Worm (Caenorhabditis elegans) whole organism, young adult: ENCODE measurements around the gene F07F6.7.

Source experiments
- B0336.3 ChIP-seq: fragments of 200-800 bp; sonication (Bioruptor generic); IDR thresholded peaks from 2 replicates; pipeline ENCODE4 v1.3.6; 2022; ENCODE audit warnings: missing genetic modification characterization, missing compliant biosample characterization
- F49E8.2 ChIP-seq: sonication (generic microtip); optimal IDR thresholded peaks from 3 replicates; lab custom pipeline; 2017; ENCODE audit warnings: missing genetic modification characterization, mild to moderate bottlenecking, missing compliant biosample characterization, antibody characterized with exemption, moderate library complexity; ENCODE audit not compliant: insufficient read depth
- F52B5.7 ChIP-seq: sonication (generic microtip); optimal IDR thresholded peaks from 2 replicates; lab custom pipeline; 2016; ENCODE audit warnings: mild to moderate bottlenecking, missing genetic modification characterization, missing compliant biosample characterization
- F57A8.1 ChIP-seq: fragments of 200-800 bp; sonication (Bioruptor generic); optimal IDR thresholded peaks from 2 replicates; lab custom pipeline; 2018; ENCODE audit warnings: mild to moderate bottlenecking, missing genetic modification characterization, moderate library complexity, missing compliant biosample characterization
- F57C9.4 ChIP-seq: sonication (generic microtip); optimal IDR thresholded peaks from 2 replicates; lab custom pipeline; 2017; ENCODE audit warnings: mild to moderate bottlenecking, missing genetic modification characterization, missing compliant biosample characterization
- K11D2.4 ChIP-seq: fragments of 200-800 bp; sonication (Bioruptor generic); IDR thresholded peaks from 2 replicates; pipeline ENCODE4 v1.3.6; 2022; ENCODE audit warnings: missing genetic modification reagents, missing genetic modification characterization, missing compliant biosample characterization
- T26A5.8 ChIP-seq: sonication (generic microtip); optimal IDR thresholded peaks from 2 replicates; lab custom pipeline; 2016; ENCODE audit warnings: missing genetic modification characterization, missing compliant biosample characterization
- ama-1 ChIP-seq, 3 experiments: fragments of 150-350 bp in 1 of 3; sonication (generic microtip) in 2 of 3; optimal IDR thresholded peaks; 2 replicates each; lab custom pipeline; 2014 to 2018; ENCODE audit warnings: missing biosample characterization in 2 of 3, missing genetic modification characterization in 2 of 3, missing genetic modification reagents in 2 of 3
- ceh-100 ChIP-seq: fragments of 200-800 bp; sonication (Bioruptor generic); IDR thresholded peaks from 2 replicates; pipeline ENCODE4 v1.3.6; 2022; ENCODE audit warnings: missing genetic modification reagents, missing genetic modification characterization, missing compliant biosample characterization
- snpc-4 ChIP-seq, 5 experiments: fragments of 150-350 bp in 1 of 5; sonication (generic microtip) in 4 of 5; optimal IDR thresholded peaks; 2 replicates each; lab custom pipeline; 2014 to 2018; ENCODE audit warnings: missing genetic modification characterization in 5 of 5, missing biosample characterization in 3 of 5, antibody characterized with exemption in 2 of 5, mild to moderate bottlenecking in 2 of 5, missing compliant biosample characterization in 2 of 5, missing genotype in 2 of 5, moderate library complexity in 2 of 5, missing genetic modification reagents in 1 of 5
- unc-130 ChIP-seq: sonication (generic microtip); optimal IDR thresholded peaks from 2 replicates; lab custom pipeline; 2016; ENCODE audit warnings: missing genetic modification reagents, missing genetic modification characterization, missing compliant biosample characterization
- ztf-18 ChIP-seq: sonication (generic microtip); optimal IDR thresholded peaks from 2 replicates; lab custom pipeline; 2016; ENCODE audit warnings: missing genotype, mild to moderate bottlenecking, missing genetic modification characterization, missing compliant biosample characterization

DNA sequence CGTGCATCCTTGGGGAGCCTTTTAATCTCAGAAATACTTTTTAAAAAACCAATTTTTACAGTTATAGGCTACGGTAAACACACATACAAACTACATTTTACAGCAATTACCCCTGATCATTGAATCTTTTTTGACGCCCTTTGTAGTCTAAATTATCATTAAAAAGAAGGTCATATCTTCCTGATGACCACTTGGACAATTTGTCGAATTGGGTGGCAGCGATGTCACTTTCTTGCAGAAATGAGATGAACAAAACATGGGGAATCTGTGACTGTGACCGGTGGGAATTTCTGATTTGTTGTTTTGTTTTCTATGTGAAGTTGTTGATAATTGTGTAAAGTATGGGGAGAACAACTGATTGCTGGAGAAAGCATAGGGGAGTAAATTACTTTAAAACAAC is 26.0 kb upstream of the F07F6.7 start:
- TF ChIP-seq T26A5.8 (tag; lab: Kevin White, UChicago) = no peak
- TF ChIP-seq snpc-4 (GFP tag; optimal IDR thresholded peaks at IDR 0.05; lab: Kevin White, UChicago) = no peak
- TF ChIP-seq snpc-4 (tag; optimal IDR thresholded peaks at IDR 0.05; lab: Kevin White, UChicago) = no peak
- TF ChIP-seq unc-130 (GFP tag; lab: Kevin White, UChicago) = no peak
- no peak for TF ChIP-seq B0336.3 (GFP tag; lab: Robert Waterston, UW)
- no peak for TF ChIP-seq F52B5.7 (tag; lab: Kevin White, UChicago)
- no peak for TF ChIP-seq ceh-100
- no peak for TF ChIP-seq K11D2.4 (GFP tag; lab: Robert Waterston, UW)
- no peak for TF ChIP-seq ztf-18 (tag; lab: Kevin White, UChicago)
- no peak for TF ChIP-seq F49E8.2
- no peak for TF ChIP-seq ama-1 (optimal IDR thresholded peaks at IDR 0.05; lab: Kevin White, UChicago)
- TF ChIP-seq ama-1 (GFP tag; optimal IDR thresholded peaks at IDR 0.05; lab: Kevin White, UChicago) = no peak
- TF ChIP-seq F57C9.4 (tag; lab: Kevin White, UChicago) = no peak
- TF ChIP-seq F57A8.1 = no peak
